Fruit fly (Drosophila melanogaster) whole organism, embryonic: ENCODE data around the gene cni.

Experiments
- Bdp1 ChIP-seq: fragments of 200-800 bp; sonication (Bioruptor generic); optimal IDR thresholded peaks from 3 replicates; lab custom pipeline; 2016; ENCODE audit warnings: missing biosample characterization, missing genetic modification characterization
- CG12942 ChIP-seq: fragments of 200-800 bp; sonication (Bioruptor generic); optimal IDR thresholded peaks from 3 replicates; lab custom pipeline; 2016; ENCODE audit warnings: missing biosample characterization, missing genetic modification characterization
- CG1529 ChIP-seq: fragments of 200-800 bp; sonication (Bioruptor generic); optimal IDR thresholded peaks from 3 replicates; lab custom pipeline; 2018; ENCODE audit warnings: missing biosample characterization, missing genetic modification characterization
- CG16813 ChIP-seq: fragments of 200-800 bp; sonication (Bioruptor generic); IDR thresholded peaks from 3 replicates; pipeline ENCODE4 v1.3.6; 2022; ENCODE audit warnings: missing biosample characterization, missing genetic modification characterization; ENCODE audit not compliant: partially characterized antibody
- CG16815 ChIP-seq: fragments of 200-800 bp; sonication (Bioruptor generic); optimal IDR thresholded peaks from 3 replicates; lab custom pipeline; 2017; ENCODE audit warnings: missing biosample characterization, mild to moderate bottlenecking, missing genetic modification characterization
- CG17829 ChIP-seq: fragments of 200-800 bp; optimal IDR thresholded peaks from 2 replicates; lab custom pipeline; 2019; ENCODE audit warnings: missing biosample characterization, mild to moderate bottlenecking, missing genetic modification characterization, moderate library complexity
- CG1792 ChIP-seq: fragments of 200-800 bp; sonication (Bioruptor generic); optimal IDR thresholded peaks from 2 replicates; lab custom pipeline; 2016; ENCODE audit warnings: missing biosample characterization, missing genetic modification characterization
- CG18764 ChIP-seq: fragments of 200-800 bp; sonication (Bioruptor generic); optimal IDR thresholded peaks from 3 replicates; lab custom pipeline; 2016; ENCODE audit warnings: missing biosample characterization, missing genetic modification characterization
- CG34224 ChIP-seq: fragments of 200-800 bp; sonication (Bioruptor generic); IDR thresholded peaks from 3 replicates; pipeline ENCODE4 v1.3.6; 2022; ENCODE audit warnings: missing biosample characterization, missing genetic modification characterization; ENCODE audit not compliant: partially characterized antibody
- CG34376 ChIP-seq: fragments of 200-800 bp; sonication (Bioruptor generic); optimal IDR thresholded peaks from 2 replicates; lab custom pipeline; 2018; ENCODE audit warnings: missing biosample characterization, mild to moderate bottlenecking, missing genetic modification characterization
- CG4424 ChIP-seq: fragments of 200-800 bp; sonication (Bioruptor generic); optimal IDR thresholded peaks from 3 replicates; lab custom pipeline; 2016; ENCODE audit warnings: missing biosample characterization, missing genetic modification characterization
- CG6854 ChIP-seq: fragments of 200-800 bp; sonication (Bioruptor generic); optimal IDR thresholded peaks from 3 replicates; lab custom pipeline; 2017; ENCODE audit warnings: missing biosample characterization, mild to moderate bottlenecking, missing genetic modification characterization
- CG8924 ChIP-seq: fragments of 200-800 bp; optimal IDR thresholded peaks from 3 replicates; lab custom pipeline; 2019; ENCODE audit warnings: missing biosample characterization, mild to moderate bottlenecking, missing genetic modification characterization, moderate library complexity
- CG8944 ChIP-seq: fragments of 200-800 bp; sonication (Bioruptor generic); optimal IDR thresholded peaks from 3 replicates; lab custom pipeline; 2016; ENCODE audit warnings: missing biosample characterization, missing genetic modification characterization
- Dbx ChIP-seq: fragments of 200-800 bp; sonication (Bioruptor generic); IDR thresholded peaks from 3 replicates; pipeline ENCODE4 v1.3.6; 2022; ENCODE audit warnings: missing biosample characterization, missing genetic modification characterization
- Deaf1 ChIP-seq: fragments of 200-800 bp; optimal IDR thresholded peaks from 3 replicates; lab custom pipeline; 2019; ENCODE audit warnings: missing biosample characterization, mild to moderate bottlenecking, missing genetic modification characterization, moderate library complexity
- Dref ChIP-seq: fragments of 200-800 bp; sonication (Bioruptor generic); IDR thresholded peaks from 2 replicates; pipeline ENCODE4 v1.3.6; 2022; ENCODE audit warnings: missing biosample characterization, missing genetic modification characterization
- E2f2 ChIP-seq: fragments of 200-800 bp; sonication (Bioruptor generic); IDR thresholded peaks from 2 replicates; pipeline ENCODE4 v1.3.6; 2022; ENCODE audit warnings: missing biosample characterization, missing genetic modification characterization
- Lhr ChIP-seq: fragments of 200-800 bp; sonication (Bioruptor generic); optimal IDR thresholded peaks from 3 replicates; lab custom pipeline; 2017; ENCODE audit warnings: mild to moderate bottlenecking, missing biosample characterization, missing genetic modification reagents, missing genetic modification characterization
- Neu2 ChIP-seq: fragments of 200-800 bp; sonication (Bioruptor generic); optimal IDR thresholded peaks from 3 replicates; lab custom pipeline; 2016; ENCODE audit warnings: missing biosample characterization, missing genetic modification characterization, borderline replicate concordance
- Rx ChIP-seq: fragments of 200-800 bp; sonication (Bioruptor generic); IDR thresholded peaks from 2 replicates; pipeline ENCODE4 v1.3.6; 2022; ENCODE audit warnings: missing biosample characterization, missing genetic modification characterization
- az2 ChIP-seq: fragments of 200-800 bp; sonication (Bioruptor generic); optimal IDR thresholded peaks from 3 replicates; lab custom pipeline; 2016; ENCODE audit warnings: missing biosample characterization, missing genetic modification characterization
- br ChIP-seq: fragments of >200 bp; optimal IDR thresholded peaks from 2 replicates; lab custom pipeline; 2017
- bsh ChIP-seq, 2 experiments: fragments of 200-800 bp; sonication (Bioruptor generic); optimal IDR thresholded peaks; 2 replicates each; lab custom pipeline; 2017 to 2018; ENCODE audit warnings: mild to moderate bottlenecking in 2 of 2, missing biosample characterization in 2 of 2, missing genetic modification characterization in 2 of 2, moderate library complexity in 1 of 2
- cato ChIP-seq: fragments of 200-800 bp; sonication (Bioruptor generic); optimal IDR thresholded peaks from 2 replicates; lab custom pipeline; 2016; ENCODE audit warnings: missing biosample characterization, missing genetic modification characterization, borderline replicate concordance
- crol ChIP-seq: fragments of 200-800 bp; sonication (Bioruptor generic); IDR thresholded peaks from 2 replicates; pipeline ENCODE4 v1.3.6; 2022; ENCODE audit warnings: missing biosample characterization, missing genetic modification characterization
- fd64A ChIP-seq: fragments of 200-800 bp; sonication (Bioruptor generic); optimal IDR thresholded peaks from 3 replicates; lab custom pipeline; 2018; ENCODE audit warnings: missing biosample characterization, mild to moderate bottlenecking, missing genetic modification characterization
- ham ChIP-seq: fragments of 200-800 bp; sonication (Bioruptor generic); IDR thresholded peaks from 2 replicates; pipeline ENCODE4 v1.3.6; 2022; ENCODE audit warnings: missing biosample characterization, missing genetic modification characterization
- jigr1 ChIP-seq: fragments of 200-800 bp; sonication (Bioruptor generic); IDR thresholded peaks from 3 replicates; pipeline ENCODE4 v1.3.6; 2022; ENCODE audit warnings: missing biosample characterization, missing genetic modification characterization
- kah ChIP-seq: fragments of 200-800 bp; sonication (Bioruptor generic); optimal IDR thresholded peaks from 2 replicates; lab custom pipeline; 2018; ENCODE audit warnings: missing biosample characterization, mild to moderate bottlenecking, missing genetic modification characterization
- klu ChIP-seq: fragments of 200-800 bp; sonication (Bioruptor generic); IDR thresholded peaks from 2 replicates; pipeline ENCODE4 v1.3.6; 2022; ENCODE audit warnings: missing biosample characterization, missing genetic modification characterization
- nerfin-2 ChIP-seq: fragments of 200-800 bp; sonication (Bioruptor generic); IDR thresholded peaks from 2 replicates; pipeline ENCODE4 v1.3.6; 2022; ENCODE audit warnings: missing biosample characterization, missing genetic modification characterization; ENCODE audit not compliant: partially characterized antibody
- pb ChIP-seq: fragments of 200-800 bp; sonication (Bioruptor generic); optimal IDR thresholded peaks from 3 replicates; lab custom pipeline; 2016; ENCODE audit warnings: missing biosample characterization, missing genetic modification characterization
- pita ChIP-seq: fragments of 200-800 bp; sonication (Bioruptor generic); optimal IDR thresholded peaks from 2 replicates; lab custom pipeline; 2017; ENCODE audit warnings: missing biosample characterization, mild to moderate bottlenecking, missing genetic modification characterization
- pzg ChIP-seq: fragments of 200-800 bp; sonication (Bioruptor generic); optimal IDR thresholded peaks from 3 replicates; lab custom pipeline; 2018; ENCODE audit warnings: missing biosample characterization, mild to moderate bottlenecking, missing genetic modification characterization, moderate library complexity
- sqz ChIP-seq: fragments of 200-800 bp; sonication (Bioruptor generic); optimal IDR thresholded peaks from 3 replicates; lab custom pipeline; 2018; ENCODE audit warnings: missing biosample characterization, mild to moderate bottlenecking, missing genetic modification characterization
- stwl ChIP-seq: fragments of 200-800 bp; sonication (Bioruptor generic); optimal IDR thresholded peaks from 3 replicates; lab custom pipeline; 2018; ENCODE audit warnings: missing biosample characterization, mild to moderate bottlenecking, missing genetic modification characterization, moderate library complexity
- tap ChIP-seq: fragments of 200-800 bp; optimal IDR thresholded peaks from 3 replicates; lab custom pipeline; 2019; ENCODE audit warnings: missing biosample characterization, mild to moderate bottlenecking, missing genetic modification characterization, moderate library complexity
- tna ChIP-seq: fragments of 200-800 bp; sonication (Bioruptor generic); IDR thresholded peaks from 2 replicates; pipeline ENCODE4 v1.3.6; 2022; ENCODE audit warnings: missing biosample characterization, missing genetic modification characterization; ENCODE audit not compliant: partially characterized antibody
- ttk ChIP-seq: fragments of 200-800 bp; sonication (Bioruptor generic); IDR thresholded peaks from 2 replicates; pipeline ENCODE4 v2.1.2; 2022; ENCODE audit warnings: missing biosample characterization, missing genetic modification characterization
- usp ChIP-seq: fragments of >200 bp; optimal IDR thresholded peaks from 2 replicates; lab custom pipeline; 2017; ENCODE audit warnings: missing biosample characterization, missing genetic modification characterization
- zfh2 ChIP-seq: fragments of 200-800 bp; sonication (Bioruptor generic); optimal IDR thresholded peaks from 2 replicates; lab custom pipeline; 2016; ENCODE audit warnings: missing biosample characterization, missing genetic modification characterization

cni gene

DNA sequence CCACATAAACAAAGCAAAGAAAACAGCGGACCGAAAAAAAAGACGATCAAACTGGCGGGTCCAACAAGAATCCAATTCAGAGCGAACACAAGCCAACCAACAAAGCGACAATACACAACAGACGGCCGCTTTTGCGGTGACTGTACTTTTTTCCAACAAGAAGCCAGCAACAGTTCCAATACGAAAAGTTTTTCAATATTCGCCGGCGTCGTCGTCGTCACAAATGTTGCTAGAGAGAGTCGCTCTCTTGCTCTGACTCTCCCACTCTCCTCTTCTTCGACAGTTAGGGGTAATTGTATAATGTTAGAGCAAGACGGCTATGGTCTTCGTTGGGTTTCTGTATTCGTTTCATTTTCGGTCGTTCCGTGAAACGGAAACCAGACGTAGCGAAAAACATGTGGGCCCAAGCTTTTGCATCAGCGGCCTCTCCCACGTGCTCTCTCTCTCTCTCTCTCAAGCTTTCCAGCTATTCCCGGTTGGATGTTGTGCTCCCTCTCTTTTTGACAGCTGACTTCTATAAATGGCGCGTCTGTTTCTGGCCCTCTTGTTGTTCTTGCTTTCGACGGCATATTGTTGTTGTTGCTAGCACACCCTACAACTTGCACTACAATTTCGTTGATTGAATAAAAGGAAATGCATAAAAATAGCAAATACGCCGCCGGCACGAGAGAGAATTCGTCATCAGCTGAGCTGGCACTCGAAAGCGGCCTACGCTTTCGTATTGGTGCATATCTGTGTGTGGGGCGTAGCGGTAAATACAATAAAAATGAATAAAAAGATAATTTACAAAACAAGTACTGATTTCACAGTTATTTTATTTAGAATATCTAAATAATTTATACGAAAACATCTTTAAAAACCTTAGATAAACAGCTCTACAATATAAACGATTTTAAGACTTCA is 41.0 kb downstream of the cni start (continued):
- TF ChIP-seq ttk (GFP tag; lab: Robert Waterston, UW) (no peak), CG18764 (GFP tag; lab: Kevin White, UChicago) (no peak), CG34224 (GFP tag; lab: Robert Waterston, UW) (no peak), tap (tag; lab: Kevin White, UChicago) (peak; percentile 82), nerfin-2 (GFP tag; lab: Robert Waterston, UW) (no peak), CG1529 (GFP tag; lab: Kevin White, UChicago) (peak; percentile 71), Deaf1 (tag; lab: Kevin White, UChicago) (peak; percentile 73), cato (GFP tag; lab: Kevin White, UChicago) (no peak), CG16813 (GFP tag; lab: Robert Waterston, UW) (no peak), pzg (GFP tag; lab: Kevin White, UChicago) (peak; percentile 27), ham (GFP tag; lab: Robert Waterston, UW) (no peak), Dref (no peak), CG17829 (peak; percentile 24), CG6854 (peak; percentile 96), sqz (GFP tag; lab: Kevin White, UChicago) (peak; percentile 92), CG12942 (GFP tag; lab: Kevin White, UChicago) (no peak), crol (GFP tag; lab: Robert Waterston, UW) (no peak), tna (GFP tag; lab: Robert Waterston, UW) (no peak), bsh (GFP tag; optimal IDR thresholded peaks at IDR 0.05; lab: Kevin White, UChicago) (peak; percentile 57 to 60), fd64A (GFP tag; lab: Kevin White, UChicago) (peak; percentile 90), CG8944 (no peak), E2f2 (GFP tag; lab: Robert Waterston, UW) (no peak), Bdp1 (no peak), Neu2 (GFP tag; lab: Kevin White, UChicago) (no peak), az2 (no peak), CG1792 (GFP tag; lab: Kevin White, UChicago) (no peak), CG4424 (GFP tag; lab: Kevin White, UChicago) (peak; percentile 33), Dbx (GFP tag; lab: Robert Waterston, UW) (no peak), Rx (no peak), klu (no peak), CG8924 (tag; lab: Kevin White, UChicago) (peak; percentile 83), CG16815 (GFP tag; lab: Kevin White, UChicago) (no peak), Lhr (GFP tag; lab: Kevin White, UChicago) (peak; percentile 13), jigr1 (GFP tag; lab: Robert Waterston, UW) (no peak), br (lab: Kevin White, UChicago) (no peak), kah (GFP tag; lab: Kevin White, UChicago) (peak; percentile 90), pita (GFP tag; lab: Kevin White, UChicago) (no peak), usp (GFP tag; lab: Kevin White, UChicago) (no peak), CG34376 (GFP tag; lab: Kevin White, UChicago) (peak; percentile 99), pb (GFP tag; lab: Kevin White, UChicago) (peak; percentile 72), stwl (tag; lab: Kevin White, UChicago) (no peak), zfh2 (GFP tag; lab: Kevin White, UChicago) (no peak)
